Fruit fly (Drosophila melanogaster) whole organism: ENCODE results near the gene Ero1L.

Source experiments
- Dll ChIP-seq: fragments of >200 bp; optimal IDR thresholded peaks from 2 replicates; lab custom pipeline; 2017
- pan ChIP-seq: fragments of >200 bp; optimal IDR thresholded peaks from 2 replicates; lab custom pipeline; 2017
- usp ChIP-seq: fragments of >200 bp; optimal IDR thresholded peaks from 2 replicates; lab custom pipeline; 2017; ENCODE audit warnings: missing biosample characterization, missing genetic modification characterization, mixed read lengths

dm6 chr3L:4121589-4121988 lies 48.6 kb upstream of the Ero1L start:
- no peak for TF ChIP-seq Dll (lab: Kevin White, UChicago)
- no peak for TF ChIP-seq pan
- TF ChIP-seq usp (GFP tag; lab: Kevin White, UChicago): no peak
